Fruit fly (Drosophila melanogaster): ENCODE results near the gene Kif19A.

Kif19A gene

dm6 chr3R:14095428-14095827 is 22.8 kb downstream of the Kif19A start (continued):
- TF ChIP-seq pzg (GFP tag; optimal IDR thresholded peaks at IDR 0.05) (no peak), corto (GFP tag; optimal IDR thresholded peaks at IDR 0.05) (no peak), CG9727 (GFP tag; optimal IDR thresholded peaks at IDR 0.05) (peak; percentile 16), CG4282 (GFP tag; optimal IDR thresholded peaks at IDR 0.05) (no peak), CG9817 (tag; optimal IDR thresholded peaks at IDR 0.05) (no peak), CG7839 (tag; optimal IDR thresholded peaks at IDR 0.05) (peak; percentile 54), CG5245 (GFP tag; optimal IDR thresholded peaks at IDR 0.05) (peak; percentile 24), ssp (GFP tag; IDR thresholded peaks at IDR 0.05) (peak; percentile 46; the same call in 1 of the 2 replicates), CG5953 (GFP tag; IDR thresholded peaks at IDR 0.05) (no peak), Ssrp (tag; optimal IDR thresholded peaks at IDR 0.05) (peak; percentile 42), al (GFP tag; IDR thresholded peaks at IDR 0.05) (no peak), GATAe (GFP tag; conservative IDR thresholded peaks at IDR 0.05) (no peak), CG31388 (GFP tag; optimal IDR thresholded peaks at IDR 0.05) (no peak), gcm2 (GFP tag; optimal IDR thresholded peaks at IDR 0.05) (no peak), CG3065 (GFP tag; optimal IDR thresholded peaks at IDR 0.05) (no peak), CG18262 (tag; optimal IDR thresholded peaks at IDR 0.05) (peak; percentile 61), sim (GFP tag; IDR thresholded peaks at IDR 0.05) (no peak), pita (GFP tag; optimal IDR thresholded peaks at IDR 0.05) (no peak), CG4328 (GFP tag; optimal IDR thresholded peaks at IDR 0.05) (no peak), E2f1 (GFP tag; IDR thresholded peaks at IDR 0.05) (no peak), CG11456 (GFP tag; IDR thresholded peaks at IDR 0.05) (no peak), Tbp (GFP tag; optimal IDR thresholded peaks at IDR 0.05) (no peak), bab2 (GFP tag; optimal IDR thresholded peaks at IDR 0.05) (no peak), Lpt (GFP tag; optimal IDR thresholded peaks at IDR 0.05) (no peak), vnd (GFP tag; IDR thresholded peaks at IDR 0.05; ENCODE audit: partially characterized antibody) (no peak), CG10274 (GFP tag; optimal IDR thresholded peaks at IDR 0.05) (no peak), HmgZ (tag; optimal IDR thresholded peaks at IDR 0.05) (no peak), dpn (GFP tag; optimal IDR thresholded peaks at IDR 0.05) (peak in 1 of 2 experiments; percentile 34), en (GFP tag; optimal IDR thresholded peaks at IDR 0.05) (no peak), CG14860 (GFP tag; IDR thresholded peaks at IDR 0.05; ENCODE audit: partially characterized antibody) (no peak), Opbp (GFP tag; IDR thresholded peaks at IDR 0.05; ENCODE audit: partially characterized antibody) (no peak), CG11085 (GFP tag; IDR thresholded peaks at IDR 0.05) (no peak), ken (GFP tag; IDR thresholded peaks at IDR 0.05) (no peak), CG17802 (tag; optimal IDR thresholded peaks at IDR 0.05) (no peak), ab (GFP tag; optimal IDR thresholded peaks at IDR 0.05) (no peak), tx (GFP tag; optimal IDR thresholded peaks at IDR 0.05) (no peak), sr (GFP tag; IDR thresholded peaks at IDR 0.05) (no peak), lov (optimal IDR thresholded peaks at IDR 0.05) (no peak), lov (GFP tag; IDR thresholded peaks at IDR 0.05) (no peak), Sry-β (GFP tag; optimal IDR thresholded peaks at IDR 0.05) (no peak), CG17361 (GFP tag; IDR thresholded peaks at IDR 0.05) (0 out of 3 replicates have a peak, but pooled peaks have one; percentile 32), Sox100B (GFP tag; optimal IDR thresholded peaks at IDR 0.05) (peak; percentile 53), Ets65A (GFP tag) (no peak), Fer2 (tag; optimal IDR thresholded peaks at IDR 0.05) (no peak), Ptx1 (GFP tag; IDR thresholded peaks at IDR 0.05) (peak; percentile 76), CG2199 (GFP tag; IDR thresholded peaks at IDR 0.05) (no peak), CG13296 (GFP tag; optimal IDR thresholded peaks at IDR 0.05) (peak; percentile 52), CG8478 (optimal IDR thresholded peaks at IDR 0.05) (no peak), Bteb2 (GFP tag; optimal IDR thresholded peaks at IDR 0.05) (no peak), Rx (GFP tag; IDR thresholded peaks at IDR 0.05) (no peak), Nf-YC (tag; optimal IDR thresholded peaks at IDR 0.05) (peak; percentile 18), crp (GFP tag; optimal IDR thresholded peaks at IDR 0.05) (no peak), Usf (GFP tag; optimal IDR thresholded peaks at IDR 0.05) (no peak)
